Worm (Caenorhabditis elegans) whole organism, L4 larva: ENCODE measurements around the gene gpd-2.

Source experiments
- ZK337.2 ChIP-seq: fragments of 200-800 bp; sonication (Bioruptor generic); IDR thresholded peaks from 2 replicates; pipeline ENCODE4 v1.3.6; 2022; ENCODE audit warnings: missing genetic modification reagents, missing genetic modification characterization, missing compliant biosample characterization
- aha-1 ChIP-seq: fragments of 150-350 bp; peaks from one replicate; lab custom pipeline; 2014; ENCODE audit warnings: missing biosample characterization, missing genetic modification characterization
- ceh-62 ChIP-seq: sonication (generic microtip); optimal IDR thresholded peaks from 2 replicates; lab custom pipeline; 2017; ENCODE audit warnings: missing biosample characterization, missing genetic modification characterization
- ceh-82 ChIP-seq: sonication (generic microtip); optimal IDR thresholded peaks from 2 replicates; lab custom pipeline; 2017; ENCODE audit warnings: missing biosample characterization, missing genetic modification characterization
- daf-19 ChIP-seq: fragments of 200-800 bp; sonication (Bioruptor generic); conservative IDR thresholded peaks from 2 replicates; pipeline ENCODE4 v1.3.6; 2022; ENCODE audit warnings: missing genetic modification characterization, missing compliant biosample characterization
- fos-1 ChIP-seq: fragments of 150-350 bp; optimal IDR thresholded peaks from 2 replicates; lab custom pipeline; 2014; ENCODE audit warnings: missing biosample characterization, missing genetic modification characterization
- lim-7 ChIP-seq: fragments of 200-800 bp; sonication (Bioruptor generic); IDR thresholded peaks from 2 replicates; pipeline ENCODE4 v1.3.6; 2022; ENCODE audit warnings: missing genetic modification characterization, missing compliant biosample characterization
- nhr-237 ChIP-seq: sonication (generic microtip); optimal IDR thresholded peaks from 2 replicates; lab custom pipeline; 2017; ENCODE audit warnings: missing biosample characterization, missing genetic modification characterization
- nhr-6 ChIP-seq: fragments of 150-350 bp; optimal IDR thresholded peaks from 2 replicates; lab custom pipeline; 2014; ENCODE audit warnings: missing biosample characterization, missing genetic modification characterization
- skn-1 ChIP-seq: fragments of 150-350 bp; optimal IDR thresholded peaks from 2 replicates; lab custom pipeline; 2014; ENCODE audit warnings: missing biosample characterization, missing genetic modification characterization
- ztf-11 ChIP-seq: fragments of 150-350 bp; optimal IDR thresholded peaks from 2 replicates; lab custom pipeline; 2014; ENCODE audit warnings: missing biosample characterization, missing genetic modification characterization

DNA sequence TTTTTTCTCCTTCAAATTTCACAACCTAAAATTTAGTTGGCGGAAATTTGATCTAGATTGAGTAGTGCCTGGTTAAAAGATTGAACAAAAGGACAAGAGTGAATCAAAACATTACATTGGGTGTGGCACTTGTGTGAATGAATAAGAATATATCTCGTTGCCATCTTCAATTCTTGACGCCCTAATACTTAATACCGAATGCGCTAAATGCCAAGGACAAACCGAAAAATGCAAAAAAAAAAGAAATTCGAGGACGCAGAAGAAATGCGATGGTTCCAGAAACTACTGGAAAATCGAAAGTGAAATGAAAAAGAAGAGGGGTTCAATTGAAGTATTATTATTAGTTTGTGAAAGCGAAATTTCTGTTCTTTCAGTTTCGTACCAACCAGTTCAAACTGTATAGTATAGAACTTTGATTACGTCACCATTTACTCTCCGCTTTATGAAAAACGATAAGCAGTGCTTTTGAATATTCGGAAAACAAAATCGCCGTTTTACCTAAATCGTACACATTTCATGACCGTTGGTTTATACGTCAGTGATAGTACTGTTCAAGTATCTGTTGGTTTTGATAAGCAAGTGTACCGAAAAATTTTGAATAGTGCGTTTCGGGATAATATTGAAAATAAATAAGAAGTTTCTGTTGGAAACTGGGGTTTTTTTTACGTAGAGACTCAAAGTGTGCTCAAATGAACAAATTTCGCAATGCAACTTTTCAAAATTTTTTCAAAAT is 40.8 kb upstream of the gpd-2 start:
- no peak for TF ChIP-seq daf-19 (GFP tag; lab: Robert Waterston, UW)
- no peak for TF ChIP-seq nhr-6 (tag; lab: Kevin White, UChicago)
- no peak for TF ChIP-seq aha-1 (tag; lab: Kevin White, UChicago)
- no peak for TF ChIP-seq ztf-11 (tag; lab: Kevin White, UChicago)
- TF ChIP-seq ZK337.2: no peak
- TF ChIP-seq ceh-82 (tag; lab: Kevin White, UChicago): no peak
- no peak for TF ChIP-seq nhr-237
- TF ChIP-seq lim-7 (GFP tag; lab: Robert Waterston, UW): no peak
- TF ChIP-seq fos-1: no peak
- TF ChIP-seq ceh-62 (tag; lab: Kevin White, UChicago): no peak
- no peak for TF ChIP-seq skn-1 (tag; lab: Kevin White, UChicago)
